Fruit fly (Drosophila melanogaster) whole organism, embryonic: ENCODE results near the gene Tep4.

Source experiments
- B-H2 ChIP-seq: fragments of 200-800 bp; sonication (Bioruptor generic); optimal IDR thresholded peaks from 2 replicates; lab custom pipeline; 2018; ENCODE audit warnings: missing biosample characterization, mild to moderate bottlenecking, missing genetic modification characterization
- CG10462 ChIP-seq: fragments of 200-800 bp; sonication (Bioruptor generic); optimal IDR thresholded peaks from 2 replicates; lab custom pipeline; 2016; ENCODE audit warnings: missing biosample characterization, missing genetic modification characterization
- CG10543 ChIP-seq: fragments of 200-800 bp; sonication (Bioruptor generic); optimal IDR thresholded peaks from 3 replicates; lab custom pipeline; 2017; ENCODE audit warnings: missing biosample characterization, mild to moderate bottlenecking, missing genetic modification characterization, moderate library complexity
- CG10979 ChIP-seq: fragments of 200-800 bp; sonication (Bioruptor generic); optimal IDR thresholded peaks from 2 replicates; lab custom pipeline; 2018; ENCODE audit warnings: missing biosample characterization, mild to moderate bottlenecking, missing genetic modification characterization, moderate library complexity
- CG11560 ChIP-seq: fragments of 200-800 bp; sonication (Bioruptor generic); IDR thresholded peaks from 3 replicates; pipeline ENCODE4 v1.3.6; 2022; ENCODE audit warnings: missing biosample characterization, missing genetic modification characterization
- CG12659 ChIP-seq: fragments of 200-800 bp; sonication (Bioruptor generic); optimal IDR thresholded peaks from 3 replicates; lab custom pipeline; 2017; ENCODE audit warnings: mild to moderate bottlenecking, missing biosample characterization, missing genetic modification reagents, missing genetic modification characterization
- CG13894 ChIP-seq: fragments of 200-800 bp; sonication (Bioruptor generic); optimal IDR thresholded peaks from 3 replicates; lab custom pipeline; 2018; ENCODE audit warnings: missing biosample characterization, mild to moderate bottlenecking, missing genetic modification characterization, moderate library complexity
- CG14014 ChIP-seq: fragments of 200-800 bp; sonication (Bioruptor generic); IDR thresholded peaks from 2 replicates; pipeline ENCODE4 v1.3.6; 2022; ENCODE audit warnings: missing biosample characterization, missing genetic modification characterization
- CG15479 ChIP-seq: fragments of 200-800 bp; sonication (Bioruptor generic); optimal IDR thresholded peaks from 3 replicates; lab custom pipeline; 2019; ENCODE audit warnings: missing biosample characterization, mild to moderate bottlenecking, missing genetic modification characterization, moderate library complexity
- CG17912 ChIP-seq: fragments of 200-800 bp; sonication (Bioruptor generic); optimal IDR thresholded peaks from 2 replicates; lab custom pipeline; 2018; ENCODE audit warnings: missing biosample characterization, mild to moderate bottlenecking, missing genetic modification characterization
- CG18476 ChIP-seq: fragments of 200-800 bp; sonication (Bioruptor generic); optimal IDR thresholded peaks from 2 replicates; lab custom pipeline; 2016; ENCODE audit warnings: missing biosample characterization, mild to moderate bottlenecking, missing genetic modification characterization
- CG2120 ChIP-seq: fragments of 200-800 bp; sonication (Bioruptor generic); optimal IDR thresholded peaks from 3 replicates; lab custom pipeline; 2016; ENCODE audit warnings: missing biosample characterization, missing genetic modification characterization
- CG31224 ChIP-seq: fragments of 200-800 bp; sonication (Bioruptor generic); IDR thresholded peaks from 2 replicates; pipeline ENCODE4 v1.3.6; 2022; ENCODE audit warnings: missing biosample characterization, missing genetic modification characterization
- CG32532 ChIP-seq: fragments of 200-800 bp; sonication (Bioruptor generic); IDR thresholded peaks from 2 replicates; pipeline ENCODE4 v1.3.6; 2022; ENCODE audit warnings: missing biosample characterization, missing genetic modification characterization
- CG33213 ChIP-seq: fragments of 200-800 bp; sonication (Bioruptor generic); optimal IDR thresholded peaks from 3 replicates; lab custom pipeline; 2016; ENCODE audit warnings: missing biosample characterization, missing genetic modification characterization
- CG34376 ChIP-seq: fragments of 200-800 bp; sonication (Bioruptor generic); optimal IDR thresholded peaks from 2 replicates; lab custom pipeline; 2018; ENCODE audit warnings: missing biosample characterization, mild to moderate bottlenecking, missing genetic modification characterization
- CG4404 ChIP-seq: fragments of 200-800 bp; sonication (Bioruptor generic); IDR thresholded peaks from 2 replicates; pipeline ENCODE4 v1.3.6; 2022; ENCODE audit warnings: missing biosample characterization, missing genetic modification characterization
- CG7745 ChIP-seq: fragments of 200-800 bp; sonication (Bioruptor generic); optimal IDR thresholded peaks from 2 replicates; lab custom pipeline; 2018; ENCODE audit warnings: missing biosample characterization, mild to moderate bottlenecking, missing genetic modification characterization, moderate library complexity
- Doc3 ChIP-seq: fragments of 200-800 bp; sonication (Bioruptor generic); IDR thresholded peaks from 3 replicates; pipeline ENCODE4 v1.3.6; 2022; ENCODE audit warnings: missing biosample characterization, missing genetic modification characterization; ENCODE audit not compliant: partially characterized antibody
- E2f2 ChIP-seq: fragments of 200-800 bp; sonication (Bioruptor generic); IDR thresholded peaks from 2 replicates; pipeline ENCODE4 v1.3.6; 2022; ENCODE audit warnings: missing biosample characterization, missing genetic modification characterization
- HmgD ChIP-seq: fragments of 200-800 bp; sonication (Bioruptor generic); optimal IDR thresholded peaks from 3 replicates; lab custom pipeline; 2016; ENCODE audit warnings: missing biosample characterization, missing genetic modification characterization
- Jarid2 ChIP-seq: fragments of 200-800 bp; sonication (Bioruptor generic); optimal IDR thresholded peaks from 3 replicates; lab custom pipeline; 2017; ENCODE audit warnings: mild to moderate bottlenecking, missing biosample characterization, missing genetic modification reagents, missing genetic modification characterization
- Meics ChIP-seq: fragments of 200-800 bp; sonication (Bioruptor generic); optimal IDR thresholded peaks from 2 replicates; lab custom pipeline; 2017; ENCODE audit warnings: missing biosample characterization, mild to moderate bottlenecking, missing genetic modification characterization
- Pdp1 ChIP-seq, 2 experiments: fragments of 200-800 bp; sonication (Bioruptor generic); optimal IDR thresholded peaks; 3 replicates each; lab custom pipeline; 2016; ENCODE audit warnings: missing biosample characterization in 2 of 2, missing genetic modification characterization in 2 of 2, mild to moderate bottlenecking in 1 of 2, moderate library complexity in 1 of 2
- Rx ChIP-seq: fragments of 200-800 bp; sonication (Bioruptor generic); IDR thresholded peaks from 2 replicates; pipeline ENCODE4 v1.3.6; 2022; ENCODE audit warnings: missing biosample characterization, missing genetic modification characterization
- Stat92E ChIP-seq, 3 experiments: fragments of >200 bp in 2 of 3; fragments of 200-800 bp in 1 of 3; sonication (Bioruptor generic) in 1 of 3; optimal IDR thresholded peaks; 2 replicates each; lab custom pipeline; 2017 to 2019; ENCODE audit warnings: missing biosample characterization in 3 of 3, missing genetic modification characterization in 3 of 3, mild to moderate bottlenecking in 1 of 3, moderate library complexity in 1 of 3
- Xrp1 ChIP-seq: fragments of 200-800 bp; sonication (Bioruptor generic); IDR thresholded peaks from 2 replicates; pipeline ENCODE4 v1.3.6; 2022; ENCODE audit warnings: missing biosample characterization, missing genetic modification characterization
- ato ChIP-seq: fragments of 200-800 bp; sonication (Bioruptor generic); IDR thresholded peaks from 2 replicates; pipeline ENCODE4 v1.3.6; 2022; ENCODE audit warnings: missing biosample characterization, missing genetic modification characterization; ENCODE audit not compliant: partially characterized antibody
- bbx ChIP-seq: fragments of 200-800 bp; sonication (Bioruptor generic); IDR thresholded peaks from 2 replicates; pipeline ENCODE4 v1.3.6; 2022; ENCODE audit warnings: missing biosample characterization, missing genetic modification characterization; ENCODE audit not compliant: partially characterized antibody
- chinmo ChIP-seq: fragments of 200-800 bp; sonication (Bioruptor generic); IDR thresholded peaks from 4 replicates; pipeline ENCODE4 v1.3.6; 2022; ENCODE audit warnings: missing biosample characterization, missing genetic modification characterization; ENCODE audit not compliant: partially characterized antibody
- ci ChIP-seq: fragments of 200-800 bp; sonication (Bioruptor generic); IDR thresholded peaks from 3 replicates; pipeline ENCODE4 v1.3.6; 2022; ENCODE audit warnings: missing biosample characterization, missing genetic modification characterization
- croc ChIP-seq: fragments of 200-800 bp; sonication (Bioruptor generic); conservative IDR thresholded peaks from 3 replicates; pipeline ENCODE4 v1.3.6; 2022; ENCODE audit warnings: missing biosample characterization, missing genetic modification characterization
- da ChIP-seq: fragments of 200-800 bp; sonication (Bioruptor generic); optimal IDR thresholded peaks from 2 replicates; lab custom pipeline; 2016; ENCODE audit warnings: missing biosample characterization, missing genetic modification characterization
- exex ChIP-seq: fragments of 200-800 bp; sonication (Bioruptor generic); optimal IDR thresholded peaks from 4 replicates; lab custom pipeline; 2018; ENCODE audit warnings: missing biosample characterization, mild to moderate bottlenecking, missing genetic modification characterization, moderate library complexity
- gce ChIP-seq: fragments of 200-800 bp; sonication (Bioruptor generic); IDR thresholded peaks from 3 replicates; pipeline ENCODE4 v1.3.6; 2022; ENCODE audit warnings: missing biosample characterization, missing genetic modification characterization
- grn ChIP-seq: fragments of 200-800 bp; sonication (Bioruptor generic); optimal IDR thresholded peaks from 3 replicates; lab custom pipeline; 2017; ENCODE audit warnings: missing biosample characterization, missing genetic modification characterization
- gro ChIP-seq: fragments of 200-800 bp; sonication (Bioruptor generic); optimal IDR thresholded peaks from 2 replicates; lab custom pipeline; 2016; ENCODE audit warnings: missing biosample characterization, missing genetic modification characterization
- hth ChIP-seq: fragments of >200 bp; optimal IDR thresholded peaks from 2 replicates; lab custom pipeline; 2017; ENCODE audit warnings: inconsistent platforms
- jumu ChIP-seq: fragments of 200-800 bp; sonication (Bioruptor generic); optimal IDR thresholded peaks from 3 replicates; lab custom pipeline; 2016; ENCODE audit warnings: missing biosample characterization, missing genetic modification characterization
- kni ChIP-seq: fragments of 200-800 bp; sonication (Bioruptor generic); optimal IDR thresholded peaks from 3 replicates; lab custom pipeline; 2017; ENCODE audit warnings: mild to moderate bottlenecking, missing biosample characterization, missing genetic modification reagents, missing genetic modification characterization
- lab ChIP-seq: fragments of 200-800 bp; sonication (Bioruptor generic); optimal IDR thresholded peaks from 3 replicates; lab custom pipeline; 2017; ENCODE audit warnings: missing biosample characterization, missing genetic modification characterization, mild to moderate bottlenecking, moderate library complexity, missing genetic modification reagents
- nom ChIP-seq: fragments of 200-800 bp; sonication (Bioruptor generic); optimal IDR thresholded peaks from 2 replicates; lab custom pipeline; 2017; ENCODE audit warnings: missing biosample characterization, missing genetic modification characterization, mild to moderate bottlenecking, moderate library complexity, missing genetic modification reagents
- odd ChIP-seq: fragments of 200-800 bp; sonication (Bioruptor generic); optimal IDR thresholded peaks from 2 replicates; lab custom pipeline; 2017; ENCODE audit warnings: missing biosample characterization, mild to moderate bottlenecking, missing genetic modification characterization
- pho ChIP-seq: fragments of 200-800 bp; sonication (Bioruptor generic); optimal IDR thresholded peaks from 2 replicates; lab custom pipeline; 2016; ENCODE audit warnings: missing biosample characterization, missing genetic modification characterization
- scrt ChIP-seq: fragments of 200-800 bp; sonication (Bioruptor generic); optimal IDR thresholded peaks from 2 replicates; lab custom pipeline; 2018; ENCODE audit warnings: missing biosample characterization, mild to moderate bottlenecking, missing genetic modification characterization, moderate library complexity
- sug ChIP-seq: fragments of 200-800 bp; optimal IDR thresholded peaks from 2 replicates; lab custom pipeline; 2019; ENCODE audit warnings: missing biosample characterization, mild to moderate bottlenecking, missing genetic modification characterization, moderate library complexity
- unpg ChIP-seq: fragments of 200-800 bp; sonication (Bioruptor generic); optimal IDR thresholded peaks from 3 replicates; lab custom pipeline; 2018; ENCODE audit warnings: missing biosample characterization, mild to moderate bottlenecking, missing genetic modification characterization, moderate library complexity

Tep4 gene

DNA sequence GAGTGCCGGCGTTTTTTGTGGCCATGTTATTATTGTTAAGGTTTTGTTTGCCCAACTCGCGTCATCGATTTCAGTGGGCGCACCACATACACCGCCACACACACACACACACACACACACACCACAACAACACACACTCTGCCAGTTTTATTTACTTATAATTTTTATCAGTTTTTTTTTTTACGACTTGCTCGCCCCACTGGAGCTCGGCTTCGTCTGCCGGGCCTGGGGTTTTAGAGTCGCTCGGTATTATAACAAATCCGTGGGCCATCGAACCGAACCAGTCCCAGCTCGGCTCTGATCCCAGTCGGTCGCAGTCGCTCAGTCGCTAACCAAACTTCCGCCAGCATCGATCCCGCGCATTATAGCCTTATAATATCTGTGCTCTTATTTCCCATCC lies 1.1 kb downstream of the Tep4 start (continued):
- TF ChIP-seq Pdp1 (GFP tag; optimal IDR thresholded peaks at IDR 0.05; lab: Kevin White, UChicago), result peak in 1 of 2 experiments; percentile 13
- 0 out of 2 replicates have a peak, but pooled peaks have one; percentile 7 for TF ChIP-seq Xrp1
- TF ChIP-seq CG7745 (tag; lab: Kevin White, UChicago), result peak; percentile 27
- no peak for TF ChIP-seq da (GFP tag; lab: Kevin White, UChicago)
- TF ChIP-seq B-H2 (GFP tag; lab: Kevin White, UChicago), result peak; percentile 1
- TF ChIP-seq E2f2 (GFP tag; lab: Robert Waterston, UW), result peak; percentile 8; the same call in 1 of the 2 replicates
- peak; percentile 88 for TF ChIP-seq CG10543
- TF ChIP-seq CG34376 (GFP tag; lab: Kevin White, UChicago), result peak; percentile 92
- no peak for TF ChIP-seq jumu
- TF ChIP-seq pho (GFP tag; lab: Kevin White, UChicago), result peak; percentile 10
- TF ChIP-seq Stat92E (GFP tag; optimal IDR thresholded peaks at IDR 0.05; lab: Kevin White, UChicago), result peak in 1 of 3 experiments; percentile 41
- 0 out of 2 replicates have a peak, but pooled peaks have one; percentile 40 for TF ChIP-seq bbx (GFP tag; lab: Robert Waterston, UW)
- no peak for TF ChIP-seq CG18476 (GFP tag; lab: Kevin White, UChicago)
- 0 out of 3 replicates have a peak, but pooled peaks have one; percentile 6 for TF ChIP-seq gce (GFP tag; lab: Robert Waterston, UW)
- TF ChIP-seq CG17912, result no peak
- 0 out of 3 replicates have a peak, but pooled peaks have one; percentile 24 for TF ChIP-seq ci (GFP tag; lab: Robert Waterston, UW)
- peak; percentile 78 for TF ChIP-seq nom (GFP tag; lab: Kevin White, UChicago)
- peak; percentile 81 for TF ChIP-seq Jarid2 (GFP tag; lab: Kevin White, UChicago)
- TF ChIP-seq CG31224 (GFP tag; lab: Robert Waterston, UW), result no peak
- peak; percentile 23 for TF ChIP-seq odd (GFP tag; lab: Kevin White, UChicago)
- no peak for TF ChIP-seq CG10979 (tag; lab: Kevin White, UChicago)

DNA sequence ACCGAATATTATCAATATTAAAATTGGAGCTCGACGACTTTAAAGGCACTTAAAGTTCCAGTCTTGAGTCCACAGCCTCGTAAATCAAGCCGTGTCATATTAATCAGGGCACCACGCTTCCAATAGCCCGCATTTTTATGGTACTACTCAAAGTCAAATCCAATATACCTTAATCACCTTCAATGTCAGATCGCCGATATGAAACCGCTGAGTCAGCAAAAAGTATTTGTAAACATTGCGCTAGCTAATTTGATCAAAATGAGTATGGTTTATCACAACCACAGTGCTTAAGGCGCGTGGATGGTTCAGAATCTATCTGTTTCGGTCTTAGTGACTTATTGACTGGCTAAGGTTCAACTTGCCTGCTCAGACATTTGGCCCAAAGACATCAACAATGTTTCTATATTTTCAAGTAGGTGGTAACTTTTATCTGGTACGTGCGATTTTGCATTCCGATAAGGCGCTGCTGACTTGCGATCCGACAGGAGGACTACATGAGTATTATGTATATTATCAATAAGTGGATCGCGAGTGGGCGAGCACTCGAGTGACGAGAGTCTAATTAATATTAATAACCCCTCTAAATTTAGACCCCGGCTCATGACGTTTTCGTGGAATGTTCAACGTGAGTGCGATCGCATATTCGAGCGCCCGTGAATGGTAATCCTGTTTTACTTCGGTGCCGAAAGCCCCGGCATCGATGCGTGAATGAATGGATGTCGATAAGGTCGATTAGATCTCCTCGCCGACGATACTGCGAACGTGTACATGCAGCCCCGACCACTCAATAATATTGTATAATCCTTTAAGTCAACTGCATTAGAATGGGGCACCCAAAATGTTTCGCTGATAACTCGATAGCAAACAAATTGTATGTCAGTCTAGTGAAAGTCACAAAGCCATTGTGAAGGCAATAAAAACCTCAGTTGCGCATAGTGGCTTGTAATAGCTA lies 15.0 kb downstream of the Tep4 start, which contains the start of gene CG13078:
TSS of gene CG13078 (plus strand) at position 902 of the 952 bp plus-strand sequence.
- peak; percentile 92 for TF ChIP-seq CG34376 (GFP tag; lab: Kevin White, UChicago)
- no peak for TF ChIP-seq CG15479 (GFP tag; lab: Kevin White, UChicago)
- no peak for TF ChIP-seq kni
- TF ChIP-seq scrt (GFP tag; lab: Kevin White, UChicago), result no peak
- TF ChIP-seq CG33213, result no peak
- no peak for TF ChIP-seq unpg (GFP tag; lab: Kevin White, UChicago)
- TF ChIP-seq sug (tag; lab: Kevin White, UChicago), result peak; percentile 42
- TF ChIP-seq CG14014, result no peak
- no peak for TF ChIP-seq Doc3 (GFP tag; lab: Robert Waterston, UW)
- TF ChIP-seq exex (tag; lab: Kevin White, UChicago), result peak; percentile 97
- no peak for TF ChIP-seq Rx (GFP tag; lab: Robert Waterston, UW)
- TF ChIP-seq ato, result no peak
- 0 out of 4 replicates have a peak, but pooled peaks have one; percentile 43 for TF ChIP-seq chinmo
- no peak for TF ChIP-seq Meics (GFP tag; lab: Kevin White, UChicago)
- no peak for TF ChIP-seq CG4404 (GFP tag; lab: Robert Waterston, UW)
- TF ChIP-seq CG12659 (GFP tag; lab: Kevin White, UChicago), result no peak
- peak; percentile 85 for TF ChIP-seq grn (GFP tag; lab: Kevin White, UChicago)
- TF ChIP-seq croc (GFP tag; lab: Robert Waterston, UW), result no peak
- TF ChIP-seq lab (GFP tag; lab: Kevin White, UChicago), result no peak
- no peak for TF ChIP-seq HmgD (GFP tag; lab: Kevin White, UChicago)
- TF ChIP-seq CG10462 (GFP tag; lab: Kevin White, UChicago), result no peak
- peak; percentile 65 for TF ChIP-seq CG13894 (tag; lab: Kevin White, UChicago)
- no peak for TF ChIP-seq CG32532 (GFP tag; lab: Robert Waterston, UW)
- TF ChIP-seq gro (GFP tag; lab: Kevin White, UChicago), result peak; percentile 22
- no peak for TF ChIP-seq CG2120 (GFP tag; lab: Kevin White, UChicago)
- no peak for TF ChIP-seq hth (lab: Kevin White, UChicago)
- no peak for TF ChIP-seq CG11560 (tag; lab: Robert Waterston, UW)
- TF ChIP-seq, all 482 proteins: peak for 7
